Fruit fly (Drosophila melanogaster) whole organism, embryonic: ENCODE measurements around the gene Lasp.

Experiments used
- CG1024 ChIP-seq: fragments of 200-800 bp; sonication (Bioruptor generic); IDR thresholded peaks from 2 replicates; pipeline ENCODE4 v1.3.6; 2022; ENCODE audit warnings: missing biosample characterization, missing genetic modification characterization
- CG10462 ChIP-seq: fragments of 200-800 bp; sonication (Bioruptor generic); optimal IDR thresholded peaks from 2 replicates; lab custom pipeline; 2016; ENCODE audit warnings: missing biosample characterization, missing genetic modification characterization
- CG10654 ChIP-seq: fragments of 200-800 bp; sonication (Bioruptor generic); optimal IDR thresholded peaks from 2 replicates; lab custom pipeline; 2016; ENCODE audit warnings: missing biosample characterization, missing genetic modification characterization
- CG11504 ChIP-seq: fragments of 200-800 bp; sonication (Bioruptor generic); optimal IDR thresholded peaks from 3 replicates; lab custom pipeline; 2019; ENCODE audit warnings: missing biosample characterization, mild to moderate bottlenecking, missing genetic modification characterization, moderate library complexity
- CG12236 ChIP-seq: fragments of 200-800 bp; sonication (Bioruptor generic); optimal IDR thresholded peaks from 2 replicates; lab custom pipeline; 2016; ENCODE audit warnings: missing biosample characterization, missing genetic modification characterization
- CG13123 ChIP-seq: fragments of 200-800 bp; sonication (Bioruptor generic); optimal IDR thresholded peaks from 2 replicates; lab custom pipeline; 2016; ENCODE audit warnings: missing biosample characterization, missing genetic modification characterization
- CG14441 ChIP-seq: fragments of 200-800 bp; sonication (Bioruptor generic); IDR thresholded peaks from 2 replicates; pipeline ENCODE4 v1.3.6; 2022; ENCODE audit warnings: missing biosample characterization, missing genetic modification characterization
- CG14710 ChIP-seq: fragments of 200-800 bp; sonication (Bioruptor generic); optimal IDR thresholded peaks from 3 replicates; lab custom pipeline; 2019; ENCODE audit warnings: missing biosample characterization, mild to moderate bottlenecking, missing genetic modification characterization, moderate library complexity
- CG17328 ChIP-seq: fragments of 200-800 bp; sonication (Bioruptor generic); IDR thresholded peaks from 2 replicates; pipeline ENCODE4 v1.3.6; 2022; ENCODE audit warnings: missing biosample characterization, missing genetic modification characterization
- CG17361 ChIP-seq: fragments of 200-800 bp; sonication (Bioruptor generic); IDR thresholded peaks from 3 replicates; pipeline ENCODE4 v1.3.6; 2022; ENCODE audit warnings: missing biosample characterization, missing genetic modification characterization
- CG17612 ChIP-seq: fragments of 200-800 bp; sonication (Bioruptor generic); IDR thresholded peaks from 2 replicates; pipeline ENCODE4 v1.3.6; 2022; ENCODE audit warnings: missing biosample characterization, missing genetic modification characterization
- CG2875 ChIP-seq: fragments of 200-800 bp; sonication (Bioruptor generic); optimal IDR thresholded peaks from 2 replicates; lab custom pipeline; 2017; ENCODE audit warnings: missing biosample characterization, mild to moderate bottlenecking, missing genetic modification characterization, missing genetic modification reagents
- CG32532 ChIP-seq: fragments of 200-800 bp; sonication (Bioruptor generic); IDR thresholded peaks from 2 replicates; pipeline ENCODE4 v1.3.6; 2022; ENCODE audit warnings: missing biosample characterization, missing genetic modification characterization
- CG34422 ChIP-seq: fragments of 200-800 bp; sonication (Bioruptor generic); IDR thresholded peaks from 3 replicates; pipeline ENCODE4 v1.3.6; 2022; ENCODE audit warnings: missing biosample characterization, missing genetic modification characterization
- CG4328 ChIP-seq: fragments of 200-800 bp; sonication (Bioruptor generic); optimal IDR thresholded peaks from 3 replicates; lab custom pipeline; 2017; ENCODE audit warnings: missing biosample characterization, missing genetic modification reagents, missing genetic modification characterization
- CG6175 ChIP-seq: fragments of 200-800 bp; sonication (Bioruptor generic); IDR thresholded peaks from 3 replicates; pipeline ENCODE4 v1.3.6; 2022; ENCODE audit warnings: missing biosample characterization, missing genetic modification characterization
- CG6791 ChIP-seq: fragments of 200-800 bp; sonication (Bioruptor generic); IDR thresholded peaks from 3 replicates; pipeline ENCODE4 v1.3.6; 2022; ENCODE audit warnings: missing biosample characterization, missing genetic modification characterization; ENCODE audit not compliant: partially characterized antibody
- CG7357 ChIP-seq: fragments of 200-800 bp; sonication (Bioruptor generic); IDR thresholded peaks from 3 replicates; pipeline ENCODE4 v1.3.6; 2022; ENCODE audit warnings: missing biosample characterization, missing genetic modification characterization
- CG8290 ChIP-seq, 3 experiments: fragments of 200-800 bp; sonication (Bioruptor generic); optimal IDR thresholded peaks; 2 replicates each; lab custom pipeline; 2016 to 2019; ENCODE audit warnings: missing biosample characterization in 3 of 3, missing genetic modification characterization in 3 of 3, mild to moderate bottlenecking in 2 of 3, moderate library complexity in 1 of 3
- Dref ChIP-seq: fragments of 200-800 bp; sonication (Bioruptor generic); IDR thresholded peaks from 2 replicates; pipeline ENCODE4 v1.3.6; 2022; ENCODE audit warnings: missing biosample characterization, missing genetic modification characterization
- Drgx ChIP-seq: fragments of 200-800 bp; sonication (Bioruptor generic); IDR thresholded peaks from 2 replicates; pipeline ENCODE4 v1.3.6; 2022; ENCODE audit warnings: missing biosample characterization, missing genetic modification characterization
- Eip74EF ChIP-seq, 2 experiments: fragments of 200-800 bp in 1 of 2; fragments of >200 bp in 1 of 2; sonication (Bioruptor generic) in 1 of 2; optimal IDR thresholded peaks; 2 replicates each; lab custom pipeline; 2017 to 2019; ENCODE audit warnings: missing biosample characterization in 2 of 2, missing genetic modification characterization in 2 of 2, mild to moderate bottlenecking in 1 of 2, moderate library complexity in 1 of 2
- Ets97D ChIP-seq: fragments of 200-800 bp; sonication (Bioruptor generic); optimal IDR thresholded peaks from 3 replicates; lab custom pipeline; 2016; ENCODE audit warnings: missing biosample characterization, missing genetic modification characterization
- HLH54F ChIP-seq: fragments of 200-800 bp; sonication (Bioruptor generic); optimal IDR thresholded peaks from 3 replicates; lab custom pipeline; 2016; ENCODE audit warnings: missing biosample characterization, missing genetic modification characterization
- Med ChIP-seq: fragments of 200-800 bp; sonication (Bioruptor generic); peaks from one replicate; lab custom pipeline; 2016; ENCODE audit warnings: missing biosample characterization, missing genetic modification characterization, mild to moderate bottlenecking, inconsistent platforms, moderate library complexity
- Trl ChIP-seq, 3 experiments: fragments of >200 bp in 2 of 3; fragments of 200-800 bp in 1 of 3; sonication (Bioruptor generic) in 1 of 3; optimal IDR thresholded peaks; 2 replicates in 1 of 3; 3 replicates in 2 of 3; lab custom pipeline; 2016 to 2017; ENCODE audit warnings: missing biosample characterization in 1 of 3, missing genetic modification characterization in 1 of 3
- aop ChIP-seq: fragments of 200-800 bp; sonication (Bioruptor generic); IDR thresholded peaks from 2 replicates; pipeline ENCODE4 v1.3.6; 2022; ENCODE audit warnings: missing biosample characterization, missing genetic modification characterization
- ase ChIP-seq: fragments of 200-800 bp; sonication (Bioruptor generic); IDR thresholded peaks from 3 replicates; pipeline ENCODE4 v1.3.6; 2022; ENCODE audit warnings: missing biosample characterization, missing genetic modification characterization
- danr ChIP-seq: fragments of 200-800 bp; sonication (Bioruptor generic); IDR thresholded peaks from 2 replicates; pipeline ENCODE4 v1.3.6; 2022; ENCODE audit warnings: missing biosample characterization, missing genetic modification characterization
- disco-r ChIP-seq: fragments of 200-800 bp; sonication (Bioruptor generic); optimal IDR thresholded peaks from 2 replicates; lab custom pipeline; 2016; ENCODE audit warnings: missing biosample characterization, missing genetic modification characterization
- en ChIP-seq: fragments of 200-800 bp; sonication (Bioruptor generic); optimal IDR thresholded peaks from 2 replicates; lab custom pipeline; 2016; ENCODE audit warnings: missing biosample characterization, missing genetic modification characterization
- fd102C ChIP-seq: fragments of 200-800 bp; sonication (Bioruptor generic); optimal IDR thresholded peaks from 2 replicates; lab custom pipeline; 2018; ENCODE audit warnings: missing biosample characterization, mild to moderate bottlenecking, missing genetic modification characterization, moderate library complexity
- fru ChIP-seq: fragments of >200 bp; optimal IDR thresholded peaks from 2 replicates; lab custom pipeline; 2017
- grn ChIP-seq: fragments of 200-800 bp; sonication (Bioruptor generic); optimal IDR thresholded peaks from 3 replicates; lab custom pipeline; 2017; ENCODE audit warnings: missing biosample characterization, missing genetic modification characterization
- h ChIP-seq: fragments of >200 bp; optimal IDR thresholded peaks from 2 replicates; lab custom pipeline; 2017
- her ChIP-seq: fragments of 200-800 bp; sonication (Bioruptor generic); optimal IDR thresholded peaks from 2 replicates; lab custom pipeline; 2016; ENCODE audit warnings: missing biosample characterization, missing genetic modification characterization
- mld ChIP-seq: fragments of 200-800 bp; sonication (Bioruptor generic); IDR thresholded peaks from 3 replicates; pipeline ENCODE4 v1.3.6; 2022; ENCODE audit warnings: missing biosample characterization, missing genetic modification characterization; ENCODE audit not compliant: partially characterized antibody
- pb ChIP-seq: fragments of 200-800 bp; sonication (Bioruptor generic); optimal IDR thresholded peaks from 3 replicates; lab custom pipeline; 2016; ENCODE audit warnings: missing biosample characterization, missing genetic modification characterization
- sc ChIP-seq, 3 experiments: fragments of >200 bp in 2 of 3; fragments of 200-800 bp in 1 of 3; sonication (Bioruptor generic) in 1 of 3; optimal IDR thresholded peaks; 2 replicates in 2 of 3; 3 replicates in 1 of 3; lab custom pipeline; 2017; ENCODE audit warnings: mild to moderate bottlenecking in 1 of 3, missing biosample characterization in 1 of 3, missing genetic modification characterization in 1 of 3, missing genetic modification reagents in 1 of 3
- sqz ChIP-seq: fragments of 200-800 bp; sonication (Bioruptor generic); optimal IDR thresholded peaks from 3 replicates; lab custom pipeline; 2018; ENCODE audit warnings: missing biosample characterization, mild to moderate bottlenecking, missing genetic modification characterization
- trem ChIP-seq: fragments of 200-800 bp; optimal IDR thresholded peaks from 3 replicates; lab custom pipeline; 2019; ENCODE audit warnings: missing biosample characterization, mild to moderate bottlenecking, missing genetic modification characterization, moderate library complexity
- unpg ChIP-seq: fragments of 200-800 bp; sonication (Bioruptor generic); optimal IDR thresholded peaks from 3 replicates; lab custom pipeline; 2018; ENCODE audit warnings: missing biosample characterization, mild to moderate bottlenecking, missing genetic modification characterization, moderate library complexity

The Lasp gene

DNA sequence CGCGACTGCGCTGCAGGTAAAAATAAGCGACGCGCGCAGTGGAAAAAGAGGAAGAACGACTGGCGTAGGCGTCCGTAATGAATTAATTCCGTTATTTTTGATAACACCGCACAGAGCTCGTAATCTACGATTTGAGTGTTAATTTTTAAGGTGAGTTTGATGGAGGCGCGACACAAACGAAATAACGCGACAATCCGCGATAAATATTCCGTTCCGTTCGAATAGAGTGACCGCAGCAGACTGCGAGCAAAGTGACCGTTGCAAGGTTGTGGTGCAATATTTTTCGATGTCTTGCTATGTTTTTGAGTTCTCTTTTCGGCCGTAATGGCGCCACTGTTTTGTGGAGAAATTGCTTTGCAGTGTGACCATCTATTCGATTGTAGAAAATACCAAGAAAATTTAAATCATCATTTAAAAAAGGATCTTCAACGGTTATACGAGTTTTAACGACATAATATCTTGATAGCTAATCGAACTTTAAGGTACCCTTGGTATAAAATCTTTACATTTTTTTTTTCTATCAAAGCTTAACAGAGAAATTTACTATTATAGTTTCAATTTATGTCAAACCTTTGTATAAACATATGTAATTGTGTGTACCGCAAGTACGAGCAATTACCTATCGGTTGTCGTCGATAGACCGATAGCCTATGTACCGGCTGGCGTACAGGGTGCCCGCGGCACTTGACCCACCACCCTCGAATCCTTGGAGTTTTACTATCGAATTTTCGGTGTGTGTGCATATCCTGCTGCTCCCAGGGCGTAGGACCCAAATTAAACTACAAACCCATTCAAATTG, at the start of gene Lasp, which contains the start of the genes CG43954 and Dab (continued):
- TF ChIP-seq Dref (GFP tag; lab: Robert Waterston, UW) (peak; percentile 77), Trl (optimal IDR thresholded peaks at IDR 0.05; lab: Kevin White, UChicago) (no peak), Trl (GFP tag; optimal IDR thresholded peaks at IDR 0.05; lab: Kevin White, UChicago) (no peak), CG34422 (GFP tag; lab: Robert Waterston, UW) (no peak), CG11504 (tag; lab: Kevin White, UChicago) (peak; percentile 47), fru (lab: Kevin White, UChicago) (no peak), her (GFP tag; lab: Kevin White, UChicago) (peak; percentile 98), CG10462 (peak; percentile 4), sc (optimal IDR thresholded peaks at IDR 0.05; lab: Kevin White, UChicago) (no peak), sc (GFP tag; optimal IDR thresholded peaks at IDR 0.05; lab: Kevin White, UChicago) (no peak), Eip74EF (GFP tag; optimal IDR thresholded peaks at IDR 0.05; lab: Kevin White, UChicago) (peak in 1 of 2 experiments; percentile 49), h (lab: Kevin White, UChicago) (no peak), en (GFP tag; lab: Kevin White, UChicago) (no peak), CG17361 (GFP tag; lab: Robert Waterston, UW) (peak; percentile 42; the same call in 2 of the 3 replicates), CG14441 (no peak), CG1024 (no peak), mld (GFP tag; lab: Robert Waterston, UW) (peak; percentile 22; the same call in 1 of the 3 replicates), CG13123 (peak; percentile 2), Med (GFP tag; lab: Kevin White, UChicago) (peak; percentile 89), grn (GFP tag; lab: Kevin White, UChicago) (peak; percentile 32), CG8290 (GFP tag; optimal IDR thresholded peaks at IDR 0.05; lab: Kevin White, UChicago) (peak; percentile 42), CG8290 (tag; optimal IDR thresholded peaks at IDR 0.05; lab: Kevin White, UChicago) (peak in 1 of 2 experiments; percentile 91), CG6175 (GFP tag; lab: Robert Waterston, UW) (no peak), CG32532 (peak; percentile 63), Ets97D (GFP tag; lab: Kevin White, UChicago) (peak; percentile 82), CG10654 (GFP tag; lab: Kevin White, UChicago) (no peak), trem (peak; percentile 42), disco-r (no peak), CG17612 (GFP tag; lab: Robert Waterston, UW) (no peak), pb (GFP tag; lab: Kevin White, UChicago) (no peak), HLH54F (no peak), danr (GFP tag; lab: Robert Waterston, UW) (no peak), CG14710 (tag; lab: Kevin White, UChicago) (peak; percentile 66), CG7357 (GFP tag; lab: Robert Waterston, UW) (no peak), fd102C (peak; percentile 34), CG6791 (GFP tag; lab: Robert Waterston, UW) (peak; percentile 69), ase (GFP tag; lab: Robert Waterston, UW) (no peak), sqz (no peak), aop (GFP tag; lab: Robert Waterston, UW) (no peak), CG4328 (no peak), CG17328 (GFP tag; lab: Robert Waterston, UW) (peak; percentile 59), Drgx (GFP tag; lab: Robert Waterston, UW) (no peak), CG12236 (GFP tag; lab: Kevin White, UChicago) (no peak), CG2875 (GFP tag; lab: Kevin White, UChicago) (peak; percentile 27), unpg (GFP tag; lab: Kevin White, UChicago) (peak; percentile 32)
